Fruit fly (Drosophila melanogaster) whole organism, embryonic: ENCODE data around the gene tinc.

Experiments used
- BEAF-32 ChIP-seq: fragments of 200-800 bp; sonication (Bioruptor generic); optimal IDR thresholded peaks from 3 replicates; lab custom pipeline; 2017; ENCODE audit warnings: missing biosample characterization, missing genetic modification characterization, mild to moderate bottlenecking, moderate library complexity, missing genetic modification reagents
- Blimp-1 ChIP-seq: fragments of 200-800 bp; sonication (Bioruptor generic); optimal IDR thresholded peaks from 3 replicates; lab custom pipeline; 2018; ENCODE audit warnings: missing biosample characterization, missing genetic modification characterization, mild to moderate bottlenecking, moderate library complexity, missing genetic modification reagents
- BtbVII ChIP-seq: fragments of 200-800 bp; sonication (Bioruptor generic); optimal IDR thresholded peaks from 3 replicates; lab custom pipeline; 2017; ENCODE audit warnings: missing biosample characterization, mild to moderate bottlenecking, missing genetic modification characterization
- CG10267 ChIP-seq: fragments of 200-800 bp; sonication (Bioruptor generic); optimal IDR thresholded peaks from 2 replicates; lab custom pipeline; 2018; ENCODE audit warnings: missing biosample characterization, mild to moderate bottlenecking, missing genetic modification characterization, moderate library complexity
- CG13287 ChIP-seq: fragments of 200-800 bp; sonication (Bioruptor generic); IDR thresholded peaks from 2 replicates; pipeline ENCODE4 v1.3.6; 2022; ENCODE audit warnings: missing biosample characterization, missing genetic modification characterization; ENCODE audit not compliant: partially characterized antibody
- CG14710 ChIP-seq: fragments of 200-800 bp; sonication (Bioruptor generic); optimal IDR thresholded peaks from 3 replicates; lab custom pipeline; 2019; ENCODE audit warnings: missing biosample characterization, mild to moderate bottlenecking, missing genetic modification characterization, moderate library complexity
- CG3065 ChIP-seq: fragments of 200-800 bp; sonication (Bioruptor generic); optimal IDR thresholded peaks from 2 replicates; lab custom pipeline; 2016; ENCODE audit warnings: missing biosample characterization, missing genetic modification characterization
- CG33557 ChIP-seq: fragments of 200-800 bp; sonication (Bioruptor generic); optimal IDR thresholded peaks from 2 replicates; lab custom pipeline; 2019; ENCODE audit warnings: missing biosample characterization, mild to moderate bottlenecking, missing genetic modification characterization, moderate library complexity
- CG34224 ChIP-seq: fragments of 200-800 bp; sonication (Bioruptor generic); IDR thresholded peaks from 3 replicates; pipeline ENCODE4 v1.3.6; 2022; ENCODE audit warnings: missing biosample characterization, missing genetic modification characterization; ENCODE audit not compliant: partially characterized antibody
- CG3995 ChIP-seq: fragments of 200-800 bp; sonication (Bioruptor generic); optimal IDR thresholded peaks from 3 replicates; lab custom pipeline; 2016; ENCODE audit warnings: missing biosample characterization, missing genetic modification characterization
- CG4820 ChIP-seq: fragments of 200-800 bp; sonication (Bioruptor generic); optimal IDR thresholded peaks from 3 replicates; lab custom pipeline; 2016; ENCODE audit warnings: missing biosample characterization, missing genetic modification characterization
- CG4854 ChIP-seq: fragments of 200-800 bp; sonication (Bioruptor generic); optimal IDR thresholded peaks from 2 replicates; lab custom pipeline; 2016; ENCODE audit warnings: missing biosample characterization, missing genetic modification characterization, inconsistent platforms
- CG6854 ChIP-seq: fragments of 200-800 bp; sonication (Bioruptor generic); optimal IDR thresholded peaks from 3 replicates; lab custom pipeline; 2017; ENCODE audit warnings: missing biosample characterization, mild to moderate bottlenecking, missing genetic modification characterization
- CG8290 ChIP-seq, 3 experiments: fragments of 200-800 bp; sonication (Bioruptor generic); optimal IDR thresholded peaks; 2 replicates each; lab custom pipeline; 2016 to 2019; ENCODE audit warnings: missing biosample characterization in 3 of 3, missing genetic modification characterization in 3 of 3, mild to moderate bottlenecking in 2 of 3, moderate library complexity in 1 of 3
- CG8765 ChIP-seq: fragments of 200-800 bp; sonication (Bioruptor generic); IDR thresholded peaks from 2 replicates; pipeline ENCODE4 v1.3.6; 2022; ENCODE audit warnings: missing biosample characterization, missing genetic modification characterization
- CG9932 ChIP-seq: fragments of 200-800 bp; sonication (Bioruptor generic); IDR thresholded peaks from 2 replicates; pipeline ENCODE4 v1.3.6; 2022; ENCODE audit warnings: missing biosample characterization, missing genetic modification characterization
- Dad ChIP-seq: fragments of 200-800 bp; sonication (Bioruptor generic); optimal IDR thresholded peaks from 3 replicates; lab custom pipeline; 2016; ENCODE audit warnings: missing biosample characterization, missing genetic modification characterization
- Dp ChIP-seq: fragments of 200-800 bp; sonication (Bioruptor generic); optimal IDR thresholded peaks from 2 replicates; lab custom pipeline; 2018; ENCODE audit warnings: missing biosample characterization, mild to moderate bottlenecking, missing genetic modification characterization, moderate library complexity
- E2f2 ChIP-seq: fragments of 200-800 bp; sonication (Bioruptor generic); IDR thresholded peaks from 2 replicates; pipeline ENCODE4 v1.3.6; 2022; ENCODE audit warnings: missing biosample characterization, missing genetic modification characterization
- Hmr ChIP-seq: fragments of 200-800 bp; sonication (Bioruptor generic); optimal IDR thresholded peaks from 3 replicates; lab custom pipeline; 2017; ENCODE audit warnings: mild to moderate bottlenecking, missing biosample characterization, missing genetic modification reagents, missing genetic modification characterization
- Hr78 ChIP-seq, 2 experiments: fragments of 200-800 bp in 1 of 2; fragments of >200 bp in 1 of 2; sonication (Bioruptor generic) in 1 of 2; optimal IDR thresholded peaks; 2 replicates each; lab custom pipeline; 2017 to 2019; ENCODE audit warnings: missing biosample characterization in 2 of 2, missing genetic modification characterization in 2 of 2, mild to moderate bottlenecking in 1 of 2, moderate library complexity in 1 of 2
- Myb ChIP-seq: fragments of 200-800 bp; sonication (Bioruptor generic); optimal IDR thresholded peaks from 2 replicates; lab custom pipeline; 2016; ENCODE audit warnings: missing biosample characterization, missing genetic modification characterization
- NC2β ChIP-seq: fragments of 200-800 bp; sonication (Bioruptor generic); optimal IDR thresholded peaks from 2 replicates; lab custom pipeline; 2016; ENCODE audit warnings: missing biosample characterization, missing genetic modification characterization
- NFAT ChIP-seq: fragments of 200-800 bp; sonication (Bioruptor generic); IDR thresholded peaks from 2 replicates; pipeline ENCODE4 v1.3.6; 2022; ENCODE audit warnings: missing biosample characterization, missing genetic modification characterization
- Rfx ChIP-seq: fragments of 200-800 bp; sonication (Bioruptor generic); IDR thresholded peaks from 2 replicates; pipeline ENCODE4 v1.3.6; 2022; ENCODE audit warnings: missing biosample characterization, missing genetic modification characterization
- Rx ChIP-seq: fragments of 200-800 bp; sonication (Bioruptor generic); IDR thresholded peaks from 2 replicates; pipeline ENCODE4 v1.3.6; 2022; ENCODE audit warnings: missing biosample characterization, missing genetic modification characterization
- Side ChIP-seq: fragments of 200-800 bp; sonication (Bioruptor generic); optimal IDR thresholded peaks from 2 replicates; lab custom pipeline; 2016; ENCODE audit warnings: missing biosample characterization, missing genetic modification characterization
- Sox102F ChIP-seq: fragments of 200-800 bp; sonication (Bioruptor generic); optimal IDR thresholded peaks from 2 replicates; lab custom pipeline; 2018; ENCODE audit warnings: missing biosample characterization, mild to moderate bottlenecking, missing genetic modification characterization, moderate library complexity
- amos ChIP-seq: fragments of 200-800 bp; sonication (Bioruptor generic); IDR thresholded peaks from 2 replicates; pipeline ENCODE4 v1.3.6; 2022; ENCODE audit warnings: missing biosample characterization, missing genetic modification characterization; ENCODE audit not compliant: partially characterized antibody
- ato ChIP-seq: fragments of 200-800 bp; sonication (Bioruptor generic); IDR thresholded peaks from 2 replicates; pipeline ENCODE4 v1.3.6; 2022; ENCODE audit warnings: missing biosample characterization, missing genetic modification characterization; ENCODE audit not compliant: partially characterized antibody
- cas ChIP-seq: fragments of 200-800 bp; sonication (Bioruptor generic); IDR thresholded peaks from 2 replicates; pipeline ENCODE4 v1.3.6; 2022; ENCODE audit warnings: missing biosample characterization, missing genetic modification characterization
- caup ChIP-seq: fragments of 200-800 bp; sonication (Bioruptor generic); optimal IDR thresholded peaks from 3 replicates; lab custom pipeline; 2017; ENCODE audit warnings: missing biosample characterization, mild to moderate bottlenecking, missing genetic modification characterization, moderate library complexity; ENCODE audit not compliant: severe bottlenecking
- chif ChIP-seq, 2 experiments: fragments of 200-800 bp; sonication (Bioruptor generic); optimal IDR thresholded peaks; 3 replicates each; lab custom pipeline; 2016; ENCODE audit warnings: missing biosample characterization in 2 of 2, missing genetic modification characterization in 2 of 2
- crp ChIP-seq, 2 experiments: fragments of 200-800 bp; sonication (Bioruptor generic); optimal IDR thresholded peaks; 2 replicates in 1 of 2; 3 replicates in 1 of 2; lab custom pipeline; 2017; ENCODE audit warnings: missing biosample characterization in 2 of 2, missing genetic modification characterization in 2 of 2, mild to moderate bottlenecking in 1 of 2, moderate library complexity in 1 of 2
- ftz-f1 ChIP-seq: fragments of 200-800 bp; sonication (Bioruptor generic); optimal IDR thresholded peaks from 2 replicates; lab custom pipeline; 2016; ENCODE audit warnings: missing biosample characterization, missing genetic modification characterization
- gcm2 ChIP-seq: fragments of 200-800 bp; sonication (Bioruptor generic); optimal IDR thresholded peaks from 2 replicates; lab custom pipeline; 2016; ENCODE audit warnings: missing biosample characterization, missing genetic modification characterization
- ham ChIP-seq: fragments of 200-800 bp; sonication (Bioruptor generic); IDR thresholded peaks from 2 replicates; pipeline ENCODE4 v1.3.6; 2022; ENCODE audit warnings: missing biosample characterization, missing genetic modification characterization
- ken ChIP-seq: fragments of 200-800 bp; sonication (Bioruptor generic); IDR thresholded peaks from 3 replicates; pipeline ENCODE4 v1.3.6; 2022; ENCODE audit warnings: missing biosample characterization, missing genetic modification characterization
- knrl ChIP-seq: fragments of 200-800 bp; sonication (Bioruptor generic); IDR thresholded peaks from 3 replicates; pipeline ENCODE4 v1.3.6; 2022; ENCODE audit warnings: missing biosample characterization, missing genetic modification characterization; ENCODE audit not compliant: partially characterized antibody
- nmo ChIP-seq: fragments of 200-800 bp; sonication (Bioruptor generic); optimal IDR thresholded peaks from 2 replicates; lab custom pipeline; 2018; ENCODE audit warnings: missing biosample characterization, mild to moderate bottlenecking, missing genetic modification characterization, moderate library complexity
- p53 ChIP-seq: fragments of 200-800 bp; sonication (Bioruptor generic); optimal IDR thresholded peaks from 2 replicates; lab custom pipeline; 2016; ENCODE audit warnings: missing biosample characterization, missing genetic modification characterization
- pb ChIP-seq: fragments of 200-800 bp; sonication (Bioruptor generic); optimal IDR thresholded peaks from 3 replicates; lab custom pipeline; 2016; ENCODE audit warnings: missing biosample characterization, missing genetic modification characterization
- run ChIP-seq: fragments of 200-800 bp; sonication (Bioruptor generic); optimal IDR thresholded peaks from 3 replicates; lab custom pipeline; 2018; ENCODE audit warnings: missing biosample characterization, mild to moderate bottlenecking, missing genetic modification characterization
- scrt ChIP-seq: fragments of 200-800 bp; sonication (Bioruptor generic); optimal IDR thresholded peaks from 2 replicates; lab custom pipeline; 2018; ENCODE audit warnings: missing biosample characterization, mild to moderate bottlenecking, missing genetic modification characterization, moderate library complexity
- sima ChIP-seq: fragments of 200-800 bp; sonication (Bioruptor generic); optimal IDR thresholded peaks from 2 replicates; lab custom pipeline; 2016; ENCODE audit warnings: missing biosample characterization, missing genetic modification characterization
- sisA ChIP-seq: fragments of 200-800 bp; sonication (Bioruptor generic); IDR thresholded peaks from 2 replicates; pipeline ENCODE4 v1.3.6; 2022; ENCODE audit warnings: missing biosample characterization, missing genetic modification characterization
- slbo ChIP-seq: fragments of 200-800 bp; sonication (Bioruptor generic); IDR thresholded peaks from 2 replicates; pipeline ENCODE4 v1.3.6; 2022; ENCODE audit warnings: missing biosample characterization, missing genetic modification characterization
- stwl ChIP-seq: fragments of 200-800 bp; sonication (Bioruptor generic); optimal IDR thresholded peaks from 3 replicates; lab custom pipeline; 2018; ENCODE audit warnings: missing biosample characterization, mild to moderate bottlenecking, missing genetic modification characterization, moderate library complexity
- sug ChIP-seq: fragments of 200-800 bp; optimal IDR thresholded peaks from 2 replicates; lab custom pipeline; 2019; ENCODE audit warnings: missing biosample characterization, mild to moderate bottlenecking, missing genetic modification characterization, moderate library complexity
- ttk ChIP-seq: fragments of 200-800 bp; sonication (Bioruptor generic); IDR thresholded peaks from 2 replicates; pipeline ENCODE4 v2.1.2; 2022; ENCODE audit warnings: missing biosample characterization, missing genetic modification characterization

tinc gene

DNA sequence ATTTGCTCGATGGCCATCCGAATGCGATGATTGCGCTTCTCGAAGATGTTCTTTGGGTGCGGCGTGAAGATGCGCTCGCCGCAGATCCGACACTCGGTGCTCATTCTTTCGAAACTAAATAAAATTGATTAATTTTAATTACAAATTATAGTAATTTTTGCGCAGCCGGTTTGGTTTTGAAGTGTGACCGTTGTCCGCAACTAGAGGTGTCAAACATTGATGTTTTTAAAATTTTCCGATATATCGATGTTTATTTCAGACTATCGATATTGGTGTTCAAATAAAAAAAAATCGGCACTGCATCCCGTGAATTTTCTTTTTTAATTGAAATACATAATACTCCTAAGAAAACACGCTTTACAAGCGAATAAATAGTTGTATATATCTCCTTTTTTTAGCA is 2.3 kb upstream of the tinc start, which contains the start of gene Odj (continued):
- TF ChIP-seq scrt (no peak), Side (no peak), ftz-f1 (GFP tag; lab: Kevin White, UChicago) (no peak), NC2β (GFP tag; lab: Kevin White, UChicago) (no peak), CG34224 (GFP tag; lab: Robert Waterston, UW) (peak; percentile 98), cas (GFP tag; lab: Robert Waterston, UW) (no peak), BtbVII (GFP tag; lab: Kevin White, UChicago) (no peak), ken (GFP tag; lab: Robert Waterston, UW) (no peak), stwl (peak; percentile 80), p53 (GFP tag; lab: Kevin White, UChicago) (no peak), Sox102F (GFP tag; lab: Kevin White, UChicago) (no peak), Rx (GFP tag; lab: Robert Waterston, UW) (no peak), CG14710 (peak; percentile 59), Hr78 (GFP tag; optimal IDR thresholded peaks at IDR 0.05; lab: Kevin White, UChicago) (no peak), NFAT (GFP tag; lab: Robert Waterston, UW) (peak; percentile 25; the same call in 1 of the 2 replicates), CG8290 (GFP tag; optimal IDR thresholded peaks at IDR 0.05; lab: Kevin White, UChicago) (no peak), CG8290 (tag; optimal IDR thresholded peaks at IDR 0.05; lab: Kevin White, UChicago) (no peak), E2f2 (peak; percentile 81), Hmr (GFP tag; lab: Kevin White, UChicago) (no peak), ham (GFP tag; lab: Robert Waterston, UW) (no peak), sima (GFP tag; lab: Kevin White, UChicago) (no peak), CG4820 (GFP tag; lab: Kevin White, UChicago) (no peak), pb (GFP tag; lab: Kevin White, UChicago) (no peak), chif (GFP tag; optimal IDR thresholded peaks at IDR 0.05; lab: Kevin White, UChicago) (no peak), crp (GFP tag; optimal IDR thresholded peaks at IDR 0.05; lab: Kevin White, UChicago) (peak in 1 of 2 experiments; percentile 9), CG13287 (GFP tag; lab: Robert Waterston, UW) (peak; percentile 97), CG33557 (GFP tag; lab: Kevin White, UChicago) (no peak), amos (GFP tag; lab: Robert Waterston, UW) (peak; percentile 96), sug (tag; lab: Kevin White, UChicago) (peak; percentile 17), run (no peak), ttk (no peak), slbo (GFP tag; lab: Robert Waterston, UW) (peak; percentile 44; the same call in 1 of the 2 replicates), sisA (no peak), Blimp-1 (GFP tag; lab: Kevin White, UChicago) (no peak), CG9932 (GFP tag; lab: Robert Waterston, UW) (peak; percentile 64), CG3065 (GFP tag; lab: Kevin White, UChicago) (no peak), caup (no peak), nmo (GFP tag; lab: Kevin White, UChicago) (peak; percentile 41), CG8765 (GFP tag; lab: Robert Waterston, UW) (no peak), CG3995 (GFP tag; lab: Kevin White, UChicago) (peak; percentile 86), ato (GFP tag; lab: Robert Waterston, UW) (peak; percentile 89), knrl (peak; percentile 94), Dad (GFP tag; lab: Kevin White, UChicago) (no peak), Dp (GFP tag; lab: Kevin White, UChicago) (peak; percentile 72), CG6854 (GFP tag; lab: Kevin White, UChicago) (no peak), Myb (GFP tag; lab: Kevin White, UChicago) (peak; percentile 18), CG10267 (tag; lab: Kevin White, UChicago) (peak; percentile 75), Rfx (peak; percentile 63), BEAF-32 (GFP tag; lab: Kevin White, UChicago) (peak; percentile 92), gcm2 (no peak), CG4854 (GFP tag; lab: Kevin White, UChicago) (no peak)
